Worm (Caenorhabditis elegans) whole organism, L4 larva: ENCODE measurements around the gene acc-2.

ENCODE experiments used
- F37D6.2 ChIP-seq: sonication (generic microtip); optimal IDR thresholded peaks from 2 replicates; lab custom pipeline; 2016; ENCODE audit warnings: mild to moderate bottlenecking, missing genetic modification characterization, missing compliant biosample characterization
- F44E2.7 ChIP-seq: fragments of 200-800 bp; sonication (Bioruptor generic); IDR thresholded peaks from 2 replicates; pipeline ENCODE4 v2.1.2; 2022; ENCODE audit warnings: missing genetic modification characterization, missing compliant biosample characterization
- R02D3.7 ChIP-seq: fragments of 150-350 bp; sonication (generic microtip); optimal IDR thresholded peaks from 3 replicates; lab custom pipeline; 2014; ENCODE audit warnings: missing biosample characterization, missing genetic modification characterization
- T20F7.1 ChIP-seq: fragments of 200-800 bp; sonication (Bioruptor generic); optimal IDR thresholded peaks from 2 replicates; lab custom pipeline; 2018; ENCODE audit warnings: mild to moderate bottlenecking, missing genetic modification characterization, missing compliant biosample characterization
- ZK546.5 ChIP-seq, 2 experiments: sonication (generic microtip); optimal IDR thresholded peaks; 2 replicates each; lab custom pipeline; 2017; ENCODE audit warnings: missing biosample characterization in 2 of 2, missing genetic modification characterization in 2 of 2
- aha-1 ChIP-seq: fragments of 150-350 bp; peaks from one replicate; lab custom pipeline; 2014; ENCODE audit warnings: missing biosample characterization, missing genetic modification characterization
- ceh-20 ChIP-seq: fragments of 200-800 bp; sonication (Bioruptor generic); IDR thresholded peaks from 2 replicates; pipeline ENCODE4 v1.3.6; 2022; ENCODE audit warnings: missing genetic modification reagents, missing genetic modification characterization, missing compliant biosample characterization
- ceh-44 ChIP-seq: fragments of 200-800 bp; sonication (Bioruptor generic); IDR thresholded peaks from 2 replicates; pipeline ENCODE4 v1.3.6; 2022; ENCODE audit warnings: missing genetic modification reagents, missing genetic modification characterization, missing compliant biosample characterization
- ceh-62 ChIP-seq: sonication (generic microtip); optimal IDR thresholded peaks from 2 replicates; lab custom pipeline; 2017; ENCODE audit warnings: missing biosample characterization, missing genetic modification characterization
- cey-2 ChIP-seq: sonication (generic microtip); optimal IDR thresholded peaks from 3 replicates; lab custom pipeline; 2017; ENCODE audit warnings: missing genetic modification characterization, mild to moderate bottlenecking, missing compliant biosample characterization, antibody characterized with exemption, borderline replicate concordance; ENCODE audit not compliant: insufficient read depth
- daf-12 ChIP-seq: fragments of 150-350 bp; optimal IDR thresholded peaks from 2 replicates; lab custom pipeline; 2014; ENCODE audit warnings: missing biosample characterization, missing genetic modification reagents, missing genetic modification characterization
- daf-16 ChIP-seq, 3 experiments: sonication (generic microtip); optimal IDR thresholded peaks; 2 replicates each; lab custom pipeline; 2016 to 2017; ENCODE audit warnings: missing genetic modification characterization in 3 of 3, missing genetic modification reagents in 3 of 3, mild to moderate bottlenecking in 2 of 3, missing compliant biosample characterization in 2 of 3, missing biosample characterization in 1 of 3, moderate library complexity in 1 of 3
- dmd-6 ChIP-seq: fragments of 200-800 bp; sonication (Bioruptor generic); IDR thresholded peaks from 2 replicates; pipeline ENCODE4 v1.3.6; 2022; ENCODE audit warnings: missing genetic modification reagents, missing genetic modification characterization, missing compliant biosample characterization
- dpl-1 ChIP-seq: fragments of 150-350 bp; optimal IDR thresholded peaks from 2 replicates; lab custom pipeline; 2014; ENCODE audit warnings: missing biosample characterization, missing genetic modification reagents, missing genetic modification characterization
- egl-27 ChIP-seq: sonication (generic microtip); optimal IDR thresholded peaks from 3 replicates; lab custom pipeline; 2017; ENCODE audit warnings: missing biosample characterization, missing genetic modification reagents, missing genetic modification characterization
- fos-1 ChIP-seq: fragments of 150-350 bp; optimal IDR thresholded peaks from 2 replicates; lab custom pipeline; 2014; ENCODE audit warnings: missing biosample characterization, missing genetic modification characterization
- hlh-11 ChIP-seq: fragments of 200-800 bp; sonication (Bioruptor generic); optimal IDR thresholded peaks from 2 replicates; lab custom pipeline; 2018; ENCODE audit warnings: mild to moderate bottlenecking, missing genetic modification characterization, missing compliant biosample characterization
- hlh-30 ChIP-seq: sonication (generic microtip); optimal IDR thresholded peaks from 2 replicates; lab custom pipeline; 2017; ENCODE audit warnings: antibody characterized with exemption, mild to moderate bottlenecking, missing genetic modification characterization, missing compliant biosample characterization; ENCODE audit not compliant: insufficient read depth
- lim-7 ChIP-seq: fragments of 200-800 bp; sonication (Bioruptor generic); IDR thresholded peaks from 2 replicates; pipeline ENCODE4 v1.3.6; 2022; ENCODE audit warnings: missing genetic modification characterization, missing compliant biosample characterization
- lin-1 ChIP-seq: fragments of 200-800 bp; sonication (Bioruptor generic); IDR thresholded peaks from 2 replicates; pipeline ENCODE4 v1.3.6; 2022; ENCODE audit warnings: missing genetic modification reagents, missing genetic modification characterization, missing compliant biosample characterization
- lin-13 ChIP-seq: fragments of 150-350 bp; optimal IDR thresholded peaks from 2 replicates; lab custom pipeline; 2014; ENCODE audit warnings: missing biosample characterization, missing genetic modification reagents, missing genetic modification characterization
- lin-38 ChIP-seq: fragments of 200-800 bp; sonication (Bioruptor generic); IDR thresholded peaks from 2 replicates; pipeline ENCODE4 v1.3.6; 2022; ENCODE audit warnings: missing genetic modification reagents, missing genetic modification characterization, missing compliant biosample characterization
- lir-3 ChIP-seq: sonication (generic microtip); optimal IDR thresholded peaks from 2 replicates; lab custom pipeline; 2016; ENCODE audit warnings: mild to moderate bottlenecking, missing genetic modification characterization, missing compliant biosample characterization
- lsy-2 ChIP-seq, 2 experiments: fragments of 150-350 bp in 1 of 2; sonication (generic microtip) in 1 of 2; optimal IDR thresholded peaks; 2 replicates each; lab custom pipeline; 2014 to 2017; ENCODE audit warnings: missing biosample characterization in 2 of 2, missing genetic modification characterization in 2 of 2
- mep-1 ChIP-seq: fragments of 150-350 bp; sonication (generic microtip); optimal IDR thresholded peaks from 3 replicates; lab custom pipeline; 2014; ENCODE audit warnings: missing biosample characterization, missing genetic modification characterization
- mes-2 ChIP-seq: sonication (generic microtip); optimal IDR thresholded peaks from 2 replicates; lab custom pipeline; 2016; ENCODE audit warnings: missing genotype, mild to moderate bottlenecking, missing genetic modification characterization, missing compliant biosample characterization; ENCODE audit not compliant: poor library complexity, severe bottlenecking
- mxl-3 ChIP-seq: fragments of 200-800 bp; sonication (Bioruptor generic); optimal IDR thresholded peaks from 2 replicates; lab custom pipeline; 2018; ENCODE audit warnings: mild to moderate bottlenecking, missing genetic modification characterization, missing compliant biosample characterization
- nhr-102 ChIP-seq: sonication (generic microtip); optimal IDR thresholded peaks from 2 replicates; lab custom pipeline; 2016; ENCODE audit warnings: mild to moderate bottlenecking, missing genetic modification characterization, moderate library complexity, missing compliant biosample characterization
- nhr-11 ChIP-seq: fragments of 150-350 bp; optimal IDR thresholded peaks from 2 replicates; lab custom pipeline; 2014; ENCODE audit warnings: missing biosample characterization, missing genetic modification characterization
- nhr-25 ChIP-seq: sonication (generic microtip); optimal IDR thresholded peaks from 2 replicates; lab custom pipeline; 2017; ENCODE audit warnings: missing genetic modification characterization, mild to moderate bottlenecking, missing compliant biosample characterization, antibody characterized with exemption, moderate library complexity, borderline replicate concordance; ENCODE audit not compliant: insufficient read depth
- nhr-28 ChIP-seq: fragments of 150-350 bp; optimal IDR thresholded peaks from 2 replicates; lab custom pipeline; 2014; ENCODE audit warnings: missing biosample characterization, missing genetic modification characterization
- nhr-41 ChIP-seq: fragments of 200-800 bp; sonication (Bioruptor generic); IDR thresholded peaks from 2 replicates; pipeline ENCODE4 v1.3.6; 2022; ENCODE audit warnings: missing genetic modification reagents, missing genetic modification characterization, missing compliant biosample characterization
- nhr-42 ChIP-seq: fragments of 200-800 bp; sonication (Bioruptor generic); IDR thresholded peaks from 2 replicates; pipeline ENCODE4 v1.3.6; 2022; ENCODE audit warnings: missing genetic modification characterization, missing compliant biosample characterization
- saeg-2 ChIP-seq: fragments of 200-800 bp; sonication (Bioruptor generic); IDR thresholded peaks from 2 replicates; pipeline ENCODE4 v1.3.6; 2022; ENCODE audit warnings: missing genetic modification reagents, missing genetic modification characterization, missing compliant biosample characterization
- set-16 ChIP-seq: fragments of 200-800 bp; sonication (Bioruptor generic); IDR thresholded peaks from 2 replicates; pipeline ENCODE4 v1.3.6; 2022; ENCODE audit warnings: missing genetic modification reagents, missing genetic modification characterization, missing compliant biosample characterization
- skn-1 ChIP-seq: fragments of 150-350 bp; optimal IDR thresholded peaks from 2 replicates; lab custom pipeline; 2014; ENCODE audit warnings: missing biosample characterization, missing genetic modification characterization
- snpc-1.2 ChIP-seq: fragments of 200-800 bp; sonication (Bioruptor generic); IDR thresholded peaks from 2 replicates; pipeline ENCODE4 v1.3.6; 2022; ENCODE audit warnings: missing genetic modification reagents, missing genetic modification characterization, missing compliant biosample characterization
- unc-130 ChIP-seq: sonication (generic microtip); optimal IDR thresholded peaks from 2 replicates; lab custom pipeline; 2016; ENCODE audit warnings: missing genetic modification reagents, missing genetic modification characterization, missing compliant biosample characterization
- vab-7 ChIP-seq: fragments of 200-800 bp; sonication (Bioruptor generic); IDR thresholded peaks from 2 replicates; pipeline ENCODE4 v1.3.6; 2022; ENCODE audit warnings: missing genetic modification reagents, missing genetic modification characterization, missing compliant biosample characterization
- zip-11 ChIP-seq: fragments of 200-800 bp; sonication (Bioruptor generic); IDR thresholded peaks from 2 replicates; pipeline ENCODE4 v1.3.6; 2022; ENCODE audit warnings: missing genetic modification characterization, missing compliant biosample characterization
- ztf-7 ChIP-seq: fragments of 150-350 bp; optimal IDR thresholded peaks from 2 replicates; lab custom pipeline; 2014; ENCODE audit warnings: missing biosample characterization, missing genetic modification characterization

Gene acc-2

ce11 chrIV:8973249-8973958, 43.2 kb upstream of the acc-2 start, which contains the start of gene C53B4.3 (continued):
- TF ChIP-seq lin-38 (GFP tag; lab: Robert Waterston, UW) (no peak; the same call in 1 of the 2 replicates), zip-11 (GFP tag; lab: Robert Waterston, UW) (no peak), mes-2 (tag; lab: Kevin White, UChicago) (peak; percentile 98), set-16 (GFP tag; lab: Robert Waterston, UW) (no peak), nhr-25 (peak; percentile 64), skn-1 (no peak), ceh-44 (GFP tag; lab: Robert Waterston, UW) (no peak), lsy-2 (tag; optimal IDR thresholded peaks at IDR 0.05; lab: Kevin White, UChicago) (peak in 1 of 2 experiments; percentile 79), unc-130 (GFP tag; lab: Kevin White, UChicago) (peak; percentile 85), cey-2 (tag; lab: Kevin White, UChicago) (no peak), lin-1 (no peak), F37D6.2 (tag; lab: Kevin White, UChicago) (no peak), ztf-7 (peak; percentile 29), R02D3.7 (tag; lab: Kevin White, UChicago) (no peak), mep-1 (tag; lab: Kevin White, UChicago) (peak; percentile 49), vab-7 (GFP tag; lab: Robert Waterston, UW) (no peak), daf-16 (GFP tag; optimal IDR thresholded peaks at IDR 0.05; lab: Kevin White, UChicago) (no peak), daf-16 (tag; optimal IDR thresholded peaks at IDR 0.05; lab: Kevin White, UChicago) (peak; percentile 42), fos-1 (tag; lab: Kevin White, UChicago) (no peak), snpc-1.2 (GFP tag; lab: Robert Waterston, UW) (peak; percentile 31; the same call in 1 of the 2 replicates), T20F7.1 (peak; percentile 56), daf-12 (no peak), hlh-30 (tag; lab: Kevin White, UChicago) (peak; percentile 68), dmd-6 (peak; percentile 64), saeg-2 (GFP tag; lab: Robert Waterston, UW) (no peak), ceh-20 (GFP tag; lab: Robert Waterston, UW) (no peak; the same call in 1 of the 2 replicates), hlh-11 (tag; lab: Kevin White, UChicago) (peak; percentile 44), nhr-28 (peak; percentile 75), dpl-1 (GFP tag; lab: Kevin White, UChicago) (peak; percentile 63), ceh-62 (no peak), lir-3 (no peak), F44E2.7 (no peak), nhr-41 (GFP tag; lab: Robert Waterston, UW) (no peak), mxl-3 (peak; percentile 14), nhr-102 (peak; percentile 40)

ce11 chrIV:8974543-8975330, 41.8 kb upstream of the acc-2 start:
- TF ChIP-seq egl-27 (tag; lab: Kevin White, UChicago) (no peak), lim-7 (GFP tag; lab: Robert Waterston, UW) (no peak), nhr-42 (GFP tag; lab: Robert Waterston, UW) (no peak), lin-13 (GFP tag; lab: Kevin White, UChicago) (no peak), hlh-30 (tag; lab: Kevin White, UChicago) (peak; percentile 14), vab-7 (GFP tag; lab: Robert Waterston, UW) (no peak), set-16 (GFP tag; lab: Robert Waterston, UW) (no peak), aha-1 (tag; lab: Kevin White, UChicago) (peak; percentile 58), ZK546.5 (tag; optimal IDR thresholded peaks at IDR 0.05; lab: Kevin White, UChicago) (no peak), daf-16 (GFP tag; optimal IDR thresholded peaks at IDR 0.05; lab: Kevin White, UChicago) (peak in 1 of 2 experiments; percentile 24), daf-16 (tag; optimal IDR thresholded peaks at IDR 0.05; lab: Kevin White, UChicago) (no peak), nhr-11 (peak; percentile 61), hlh-11 (tag; lab: Kevin White, UChicago) (peak; percentile 25)
